Worm (Caenorhabditis elegans) whole organism, early embryonic: ENCODE results near the gene pals-38.

Source experiments
- ceh-36 ChIP-seq: sonication (generic microtip); optimal IDR thresholded peaks from 2 replicates; lab custom pipeline; 2016; ENCODE audit warnings: missing genetic modification characterization, inconsistent platforms, missing compliant biosample characterization
- flt-1 ChIP-seq: fragments of 200-800 bp; sonication (Bioruptor generic); IDR thresholded peaks from 2 replicates; pipeline ENCODE4 v1.3.6; 2022; ENCODE audit warnings: missing genetic modification characterization, missing compliant biosample characterization
- hmbx-1 ChIP-seq: sonication (generic microtip); optimal IDR thresholded peaks from 2 replicates; lab custom pipeline; 2016; ENCODE audit warnings: mild to moderate bottlenecking, missing genetic modification characterization, missing compliant biosample characterization
- tbx-11 ChIP-seq: fragments of 200-800 bp; sonication (Bioruptor generic); IDR thresholded peaks from 2 replicates; pipeline ENCODE4 v1.3.6; 2022; ENCODE audit warnings: missing genetic modification characterization, missing compliant biosample characterization
- tbx-37 ChIP-seq: fragments of 200-800 bp; sonication (Bioruptor generic); conservative IDR thresholded peaks from 2 replicates; pipeline ENCODE4 v1.3.6; 2022; ENCODE audit warnings: missing genetic modification reagents, missing genetic modification characterization, missing compliant biosample characterization

DNA sequence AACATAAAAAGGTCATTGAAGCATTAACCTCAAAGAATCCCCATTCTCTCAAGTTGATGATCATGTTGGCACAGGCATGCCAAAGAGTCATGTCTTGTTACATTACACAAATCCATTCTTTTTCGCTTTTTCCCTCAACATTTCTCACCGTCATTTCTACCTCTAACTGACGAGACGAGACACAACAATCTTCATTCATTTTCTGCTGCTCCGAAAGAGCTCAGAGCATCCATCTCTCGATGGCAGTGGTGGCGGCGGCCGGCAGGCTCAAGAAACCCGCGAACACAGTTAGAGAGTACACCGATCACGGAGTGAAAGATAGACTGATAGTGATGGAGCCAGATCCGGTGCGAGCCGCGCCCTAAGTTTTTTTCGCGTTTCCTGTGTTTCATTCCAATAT, 30.3 kb upstream of the pals-38 start:
- TF ChIP-seq flt-1 (GFP tag; lab: Robert Waterston, UW): no peak
- TF ChIP-seq tbx-37 (GFP tag; lab: Robert Waterston, UW): no peak
- TF ChIP-seq tbx-11 (GFP tag; lab: Robert Waterston, UW): no peak
- no peak for TF ChIP-seq hmbx-1 (tag; lab: Kevin White, UChicago)
- TF ChIP-seq ceh-36 (tag; lab: Kevin White, UChicago): no peak
